Worm (Caenorhabditis elegans): ENCODE results near the gene fbxa-4.

Gene fbxa-4

DNA sequence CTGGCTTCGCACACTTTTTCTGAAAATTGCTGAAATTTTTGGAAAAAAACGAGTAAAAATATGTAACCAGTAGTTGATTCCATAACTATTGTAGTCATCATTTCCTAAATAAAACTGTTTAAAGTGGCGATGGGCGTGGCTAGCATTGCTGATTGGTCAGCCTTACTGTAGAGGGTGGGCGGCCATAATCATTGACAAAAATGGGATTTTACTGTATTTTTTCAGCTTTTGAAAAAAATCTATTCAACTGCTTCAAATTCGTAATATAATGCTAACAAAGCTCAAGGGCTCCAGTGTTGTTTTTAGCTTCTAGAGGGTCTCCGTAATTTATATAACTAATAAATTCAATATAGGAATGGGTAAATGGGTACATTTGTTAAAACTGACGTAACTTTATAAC is 35.2 kb downstream of the fbxa-4 start, which contains the start of gene F16G10.7:
F16G10.7 (minus strand) TSS at position 101 of the 400 bp plus-strand sequence.
- TF ChIP-seq tag-97 (GFP tag; IDR thresholded peaks at IDR 0.05) (no peak), lin-15B (tag; optimal IDR thresholded peaks at IDR 0.05) (no peak), dpl-1 (GFP tag; optimal IDR thresholded peaks at IDR 0.05) (no peak), T26A8.4 (GFP tag; IDR thresholded peaks at IDR 0.05) (no peak), arid-1 (GFP tag; conservative IDR thresholded peaks at IDR 0.05) (no peak), T20F7.1 (GFP tag; optimal IDR thresholded peaks at IDR 0.05) (no peak), F26F4.8 (GFP tag; conservative IDR thresholded peaks at IDR 0.05) (no peak)

DNA sequence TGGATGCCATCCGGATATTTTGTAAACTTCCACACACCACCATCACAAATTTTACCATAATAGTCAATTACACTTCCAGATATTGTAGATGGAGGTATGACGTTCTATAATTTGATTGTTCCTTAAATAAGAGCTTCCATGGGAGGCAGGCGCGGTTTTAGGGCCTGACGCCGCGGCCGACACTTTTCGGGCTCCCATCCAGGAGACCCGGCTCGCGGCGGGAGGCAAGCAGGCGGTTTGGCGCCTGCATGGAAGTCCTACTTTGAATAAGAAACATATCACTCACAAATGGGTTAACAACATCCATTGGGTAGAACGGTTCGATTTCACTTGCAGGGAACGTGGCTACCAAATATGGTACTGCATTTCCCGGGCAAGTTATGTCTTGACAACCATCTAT is 35.7 kb downstream of the fbxa-4 start:
- TF ChIP-seq nhr-41 (GFP tag; IDR thresholded peaks at IDR 0.05) (no peak), set-16 (GFP tag; IDR thresholded peaks at IDR 0.05) (peak; percentile 83)

DNA sequence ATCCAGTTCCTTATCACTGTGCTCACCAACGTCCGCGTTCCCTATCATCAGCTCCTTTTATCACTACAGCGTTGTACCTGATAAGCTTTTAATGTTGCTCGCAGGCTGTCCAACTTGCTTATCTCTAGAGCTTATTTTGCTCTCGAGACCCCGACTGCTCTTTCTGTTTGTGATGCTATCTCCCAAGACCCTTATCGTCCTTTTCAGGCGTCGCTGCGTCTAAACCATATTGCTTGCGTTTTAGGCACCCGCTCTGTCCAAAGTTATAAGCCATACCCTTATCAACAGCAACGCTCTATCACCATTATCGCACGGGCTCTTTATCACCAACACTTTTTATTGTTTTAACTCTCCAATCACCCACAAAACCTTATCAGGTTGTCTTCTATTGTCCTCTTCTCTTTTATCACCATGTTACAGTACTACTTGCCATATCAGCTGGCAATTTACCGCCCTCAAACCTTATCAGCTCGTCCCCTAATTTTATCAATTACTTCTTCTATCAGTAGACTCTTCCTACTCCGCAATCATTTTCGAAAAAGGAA is 36.8 kb downstream of the fbxa-4 start:
- TF ChIP-seq ZK337.2 (GFP tag; IDR thresholded peaks at IDR 0.05), result 0 out of 2 replicates have a peak, but pooled peaks have one; percentile 31
- peak; percentile 88 for TF ChIP-seq fos-1 (tag; optimal IDR thresholded peaks at IDR 0.05)
- no peak for TF ChIP-seq Y105C5A.15 (GFP tag; IDR thresholded peaks at IDR 0.05)
- TF ChIP-seq nhr-41 (GFP tag; IDR thresholded peaks at IDR 0.05), result peak; percentile 93
- TF ChIP-seq Y48G9A.11 (GFP tag; IDR thresholded peaks at IDR 0.05), result no peak
- TF ChIP-seq nhr-77 (tag; optimal IDR thresholded peaks at IDR 0.05), result peak; percentile 86
- no peak for TF ChIP-seq nhr-11 (tag; optimal IDR thresholded peaks at IDR 0.05)
- TF ChIP-seq nhr-28 (tag; optimal IDR thresholded peaks at IDR 0.05), result peak; percentile 95
- no peak for TF ChIP-seq ceh-62 (tag; optimal IDR thresholded peaks at IDR 0.05)
- no peak for TF ChIP-seq vab-7 (GFP tag; IDR thresholded peaks at IDR 0.05)
- no peak for TF ChIP-seq unc-130 (GFP tag; optimal IDR thresholded peaks at IDR 0.05)
- TF ChIP-seq T26A8.4 (GFP tag; IDR thresholded peaks at IDR 0.05), result peak; percentile 55; the same call in 1 of the 2 replicates
- TF ChIP-seq ceh-32 (tag; optimal IDR thresholded peaks at IDR 0.05; ENCODE audit: poor library complexity), result no peak
- TF ChIP-seq mxl-3 (GFP tag; optimal IDR thresholded peaks at IDR 0.05), result peak; percentile 66
- TF ChIP-seq F44E2.7 (GFP tag; IDR thresholded peaks at IDR 0.05), result no peak
- no peak for TF ChIP-seq madf-5 (GFP tag; IDR thresholded peaks at IDR 0.05)
- TF ChIP-seq spr-1 (tag; optimal IDR thresholded peaks at IDR 0.05), result peak; percentile 29
- no peak for TF ChIP-seq lir-3 (tag; optimal IDR thresholded peaks at IDR 0.05)
- peak; percentile 27 for TF ChIP-seq lin-13 (GFP tag; optimal IDR thresholded peaks at IDR 0.05)
- TF ChIP-seq cey-2 (tag; optimal IDR thresholded peaks at IDR 0.05; ENCODE audit: borderline replicate concordance, insufficient read depth), result peak; percentile 93
- TF ChIP-seq mes-2 (tag; optimal IDR thresholded peaks at IDR 0.05; ENCODE audit: poor library complexity, severe bottlenecking), result no peak
- peak; percentile 35 for TF ChIP-seq dpl-1 (GFP tag; optimal IDR thresholded peaks at IDR 0.05)
- TF ChIP-seq daf-16 (GFP tag; optimal IDR thresholded peaks at IDR 0.05), result peak in 1 of 2 experiments; percentile 98
- TF ChIP-seq daf-16 (tag; optimal IDR thresholded peaks at IDR 0.05), result peak; percentile 94
- no peak; the same call in 1 of the 2 replicates for TF ChIP-seq dmd-8 (GFP tag; IDR thresholded peaks at IDR 0.05)
- no peak for TF ChIP-seq ceh-44 (GFP tag; IDR thresholded peaks at IDR 0.05)
- TF ChIP-seq nhr-6 (tag; optimal IDR thresholded peaks at IDR 0.05), result peak; percentile 51
- TF ChIP-seq pqm-1 (tag; optimal IDR thresholded peaks at IDR 0.05), result peak; percentile 100
- no peak for TF ChIP-seq lin-29 (GFP tag; IDR thresholded peaks at IDR 0.05)
- TF ChIP-seq Y5F2A.4 (GFP tag; optimal IDR thresholded peaks at IDR 0.05), result no peak
- TF ChIP-seq nhr-25 (tag; optimal IDR thresholded peaks at IDR 0.05; ENCODE audit: borderline replicate concordance, insufficient read depth), result no peak
- peak; percentile 100 for TF ChIP-seq php-3 (GFP tag; IDR thresholded peaks at IDR 0.05)
- no peak for TF ChIP-seq tag-97 (GFP tag; IDR thresholded peaks at IDR 0.05)
- no peak; the same call in 1 of the 2 replicates for TF ChIP-seq lin-38 (GFP tag; IDR thresholded peaks at IDR 0.05)
- peak in 1 of 2 experiments; percentile 30 for TF ChIP-seq mdl-1 (tag; optimal IDR thresholded peaks at IDR 0.05)
- no peak for TF ChIP-seq zag-1 (tag; optimal IDR thresholded peaks at IDR 0.05)
- TF ChIP-seq Y75B8A.6 (GFP tag; IDR thresholded peaks at IDR 0.05), result peak; percentile 58; the same call in 1 of the 2 replicates
- TF ChIP-seq F26F4.8 (GFP tag; conservative IDR thresholded peaks at IDR 0.05), result no peak
- no peak for TF ChIP-seq nhr-76 (tag; optimal IDR thresholded peaks at IDR 0.05)
- TF ChIP-seq gei-8 (GFP tag; optimal IDR thresholded peaks at IDR 0.05), result no peak
- TF ChIP-seq nhr-111 (GFP tag; optimal IDR thresholded peaks at IDR 0.05), result no peak
- TF ChIP-seq aha-1 (tag), result peak; percentile 97
